Fruit fly (Drosophila melanogaster) whole organism, embryonic: Measurements from ENCODE around the gene CG13059.

Experiments used
- Ada2b ChIP-seq: fragments of 200-800 bp; sonication (Bioruptor generic); IDR thresholded peaks from 2 replicates; pipeline ENCODE4 v1.3.6; 2022; ENCODE audit warnings: missing biosample characterization, missing genetic modification characterization
- CG2120 ChIP-seq: fragments of 200-800 bp; sonication (Bioruptor generic); optimal IDR thresholded peaks from 3 replicates; lab custom pipeline; 2016; ENCODE audit warnings: missing biosample characterization, missing genetic modification characterization
- CG31441 ChIP-seq: fragments of 200-800 bp; sonication (Bioruptor generic); IDR thresholded peaks from 2 replicates; pipeline ENCODE4 v1.3.6; 2022; ENCODE audit warnings: missing biosample characterization, missing genetic modification characterization
- Dfd ChIP-seq, 2 experiments: fragments of >200 bp; optimal IDR thresholded peaks; 2 replicates each; lab custom pipeline; 2017; ENCODE audit warnings: missing biosample characterization in 2 of 2, missing genetic modification characterization in 2 of 2
- Dip2 ChIP-seq: fragments of 200-800 bp; sonication (Bioruptor generic); IDR thresholded peaks from 2 replicates; pipeline ENCODE4 v1.3.6; 2022; ENCODE audit warnings: missing biosample characterization, missing genetic modification characterization
- H2.0 ChIP-seq: fragments of 200-800 bp; sonication (Bioruptor generic); IDR thresholded peaks from 2 replicates; pipeline ENCODE4 v1.3.6; 2022; ENCODE audit warnings: missing biosample characterization, missing genetic modification characterization
- Oli ChIP-seq: fragments of 200-800 bp; sonication (Bioruptor generic); optimal IDR thresholded peaks from 2 replicates; lab custom pipeline; 2018; ENCODE audit warnings: missing biosample characterization, mild to moderate bottlenecking, missing genetic modification characterization, moderate library complexity
- corto ChIP-seq: fragments of 200-800 bp; sonication (Bioruptor generic); optimal IDR thresholded peaks from 2 replicates; lab custom pipeline; 2016; ENCODE audit warnings: missing biosample characterization, mild to moderate bottlenecking, missing genetic modification characterization, moderate library complexity
- exex ChIP-seq: fragments of 200-800 bp; sonication (Bioruptor generic); optimal IDR thresholded peaks from 4 replicates; lab custom pipeline; 2018; ENCODE audit warnings: missing biosample characterization, mild to moderate bottlenecking, missing genetic modification characterization, moderate library complexity
- fd102C ChIP-seq: fragments of 200-800 bp; sonication (Bioruptor generic); optimal IDR thresholded peaks from 2 replicates; lab custom pipeline; 2018; ENCODE audit warnings: missing biosample characterization, mild to moderate bottlenecking, missing genetic modification characterization, moderate library complexity

DNA sequence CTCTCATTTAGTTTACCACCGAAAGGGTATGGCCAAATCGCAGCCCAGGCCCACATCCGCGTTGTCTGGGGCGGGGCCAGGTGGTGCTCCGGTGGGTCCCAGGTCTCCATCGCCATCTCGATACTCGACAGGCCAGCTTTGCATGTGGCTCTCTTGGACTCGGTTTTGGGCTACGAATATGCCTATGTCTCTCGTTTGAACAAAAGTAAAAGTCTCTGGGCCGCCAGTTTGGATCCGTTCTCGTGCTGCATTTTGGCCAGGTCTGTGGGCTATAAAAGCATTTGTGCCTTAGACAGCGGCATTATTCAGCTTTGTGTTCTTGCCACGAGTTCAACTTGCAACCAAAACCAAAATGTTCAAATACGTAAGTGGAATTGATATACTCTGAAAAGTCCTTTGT lies 46.3 kb upstream of the CG13059 start, which contains the start of gene CG13065:
- no peak for TF ChIP-seq H2.0
- TF ChIP-seq Dfd (GFP tag; optimal IDR thresholded peaks at IDR 0.05; lab: Kevin White, UChicago) = no peak
- no peak for TF ChIP-seq Oli (tag; lab: Kevin White, UChicago)
- no peak for TF ChIP-seq Ada2b (GFP tag; lab: Robert Waterston, UW)
- no peak for TF ChIP-seq CG2120
- TF ChIP-seq corto (GFP tag; lab: Kevin White, UChicago) = no peak
- TF ChIP-seq CG31441 (GFP tag; lab: Robert Waterston, UW) = no peak
- no peak for TF ChIP-seq exex
- TF ChIP-seq fd102C = no peak
- TF ChIP-seq Dip2 (GFP tag; lab: Robert Waterston, UW) = no peak
